Fruit fly (Drosophila melanogaster) whole organism, embryonic: ENCODE results near the gene AMPdeam.

Experiments used
- Atf3 ChIP-seq: fragments of 200-800 bp; sonication (Bioruptor generic); optimal IDR thresholded peaks from 3 replicates; lab custom pipeline; 2016; ENCODE audit warnings: missing biosample characterization, missing genetic modification characterization
- Awh ChIP-seq: fragments of 200-800 bp; sonication (Bioruptor generic); IDR thresholded peaks from 2 replicates; pipeline ENCODE4, ENCODE4 v1.3.6; 2022; ENCODE audit warnings: missing biosample characterization, missing genetic modification characterization
- BEAF-32 ChIP-seq: fragments of 200-800 bp; sonication (Bioruptor generic); optimal IDR thresholded peaks from 3 replicates; lab custom pipeline; 2017; ENCODE audit warnings: missing biosample characterization, missing genetic modification characterization, mild to moderate bottlenecking, moderate library complexity, missing genetic modification reagents
- CG10267 ChIP-seq: fragments of 200-800 bp; sonication (Bioruptor generic); optimal IDR thresholded peaks from 2 replicates; lab custom pipeline; 2018; ENCODE audit warnings: missing biosample characterization, mild to moderate bottlenecking, missing genetic modification characterization, moderate library complexity
- CG10959 ChIP-seq: fragments of 200-800 bp; sonication (Bioruptor generic); IDR thresholded peaks from 2 replicates; pipeline ENCODE4 v1.3.6; 2022; ENCODE audit warnings: missing biosample characterization, missing genetic modification characterization
- CG12299 ChIP-seq: fragments of 200-800 bp; sonication (Bioruptor generic); optimal IDR thresholded peaks from 2 replicates; lab custom pipeline; 2018; ENCODE audit warnings: missing biosample characterization, mild to moderate bottlenecking, missing genetic modification characterization
- CG13424 ChIP-seq: fragments of 200-800 bp; sonication (Bioruptor generic); optimal IDR thresholded peaks from 2 replicates; lab custom pipeline; 2019; ENCODE audit warnings: missing biosample characterization, mild to moderate bottlenecking, missing genetic modification characterization, moderate library complexity
- CG15601 ChIP-seq: fragments of 200-800 bp; sonication (Bioruptor generic); optimal IDR thresholded peaks from 3 replicates; lab custom pipeline; 2019; ENCODE audit warnings: missing biosample characterization, mild to moderate bottlenecking, missing genetic modification characterization, moderate library complexity
- CG1603 ChIP-seq: fragments of 200-800 bp; sonication (Bioruptor generic); optimal IDR thresholded peaks from 2 replicates; lab custom pipeline; 2019; ENCODE audit warnings: missing biosample characterization, mild to moderate bottlenecking, missing genetic modification characterization, moderate library complexity
- CG17359 ChIP-seq: fragments of 200-800 bp; sonication (Bioruptor generic); optimal IDR thresholded peaks from 3 replicates; lab custom pipeline; 2018; ENCODE audit warnings: missing biosample characterization, mild to moderate bottlenecking, missing genetic modification characterization, moderate library complexity
- CG18619 ChIP-seq: fragments of 200-800 bp; sonication (Bioruptor generic); optimal IDR thresholded peaks from 3 replicates; lab custom pipeline; 2017; ENCODE audit warnings: missing biosample characterization, mild to moderate bottlenecking, missing genetic modification characterization
- CG30403 ChIP-seq: fragments of 200-800 bp; sonication (Bioruptor generic); optimal IDR thresholded peaks from 3 replicates; lab custom pipeline; 2016; ENCODE audit warnings: missing biosample characterization, missing genetic modification characterization
- CG31388 ChIP-seq: fragments of 200-800 bp; sonication (Bioruptor generic); optimal IDR thresholded peaks from 2 replicates; lab custom pipeline; 2016; ENCODE audit warnings: missing biosample characterization, missing genetic modification characterization
- CG3847 ChIP-seq: fragments of 200-800 bp; sonication (Bioruptor generic); IDR thresholded peaks from 2 replicates; pipeline ENCODE4 v1.3.6; 2022; ENCODE audit warnings: missing biosample characterization, missing genetic modification characterization
- CG4424 ChIP-seq: fragments of 200-800 bp; sonication (Bioruptor generic); optimal IDR thresholded peaks from 3 replicates; lab custom pipeline; 2016; ENCODE audit warnings: missing biosample characterization, missing genetic modification characterization
- CG5180 ChIP-seq: fragments of 200-800 bp; sonication (Bioruptor generic); optimal IDR thresholded peaks from 3 replicates; lab custom pipeline; 2017; ENCODE audit warnings: missing biosample characterization, missing genetic modification characterization, mild to moderate bottlenecking, moderate library complexity, missing genetic modification reagents
- CG6272 ChIP-seq: fragments of 200-800 bp; sonication (Bioruptor generic); IDR thresholded peaks from 2 replicates; pipeline ENCODE4 v1.3.6; 2022; ENCODE audit warnings: missing biosample characterization, missing genetic modification characterization
- CG8359 ChIP-seq: fragments of 200-800 bp; sonication (Bioruptor generic); optimal IDR thresholded peaks from 2 replicates; lab custom pipeline; 2017; ENCODE audit warnings: missing biosample characterization, mild to moderate bottlenecking, missing genetic modification characterization, borderline replicate concordance
- D19B ChIP-seq: fragments of 200-800 bp; sonication (Bioruptor generic); optimal IDR thresholded peaks from 2 replicates; lab custom pipeline; 2017; ENCODE audit warnings: missing biosample characterization, mild to moderate bottlenecking, missing genetic modification characterization
- E2f2 ChIP-seq: fragments of 200-800 bp; sonication (Bioruptor generic); IDR thresholded peaks from 2 replicates; pipeline ENCODE4 v1.3.6; 2022; ENCODE audit warnings: missing biosample characterization, missing genetic modification characterization
- Ets65A ChIP-seq: fragments of 200-800 bp; sonication (Bioruptor generic); peaks from one replicate; lab custom pipeline; 2016; ENCODE audit warnings: missing biosample characterization, missing genetic modification characterization
- HLH54F ChIP-seq: fragments of 200-800 bp; sonication (Bioruptor generic); optimal IDR thresholded peaks from 3 replicates; lab custom pipeline; 2016; ENCODE audit warnings: missing biosample characterization, missing genetic modification characterization
- Hr51 ChIP-seq, 2 experiments: fragments of 200-800 bp; sonication (Bioruptor generic); optimal IDR thresholded peaks; 2 replicates in 1 of 2; 3 replicates in 1 of 2; lab custom pipeline; 2016 to 2018; ENCODE audit warnings: missing biosample characterization in 2 of 2, missing genetic modification characterization in 2 of 2, mild to moderate bottlenecking in 1 of 2, moderate library complexity in 1 of 2
- Lhr ChIP-seq: fragments of 200-800 bp; sonication (Bioruptor generic); optimal IDR thresholded peaks from 3 replicates; lab custom pipeline; 2017; ENCODE audit warnings: mild to moderate bottlenecking, missing biosample characterization, missing genetic modification reagents, missing genetic modification characterization
- Lim3 ChIP-seq: fragments of 200-800 bp; sonication (Bioruptor generic); IDR thresholded peaks from 2 replicates; pipeline ENCODE4 v1.3.6; 2022; ENCODE audit warnings: missing biosample characterization, missing genetic modification characterization
- Myb ChIP-seq: fragments of 200-800 bp; sonication (Bioruptor generic); optimal IDR thresholded peaks from 2 replicates; lab custom pipeline; 2016; ENCODE audit warnings: missing biosample characterization, missing genetic modification characterization
- Oli ChIP-seq: fragments of 200-800 bp; sonication (Bioruptor generic); optimal IDR thresholded peaks from 2 replicates; lab custom pipeline; 2018; ENCODE audit warnings: missing biosample characterization, mild to moderate bottlenecking, missing genetic modification characterization, moderate library complexity
- chinmo ChIP-seq: fragments of 200-800 bp; sonication (Bioruptor generic); IDR thresholded peaks from 4 replicates; pipeline ENCODE4 v1.3.6; 2022; ENCODE audit warnings: missing biosample characterization, missing genetic modification characterization; ENCODE audit not compliant: partially characterized antibody
- dan ChIP-seq: fragments of 200-800 bp; sonication (Bioruptor generic); IDR thresholded peaks from 2 replicates; pipeline ENCODE4 v1.3.6; 2022; ENCODE audit warnings: missing biosample characterization, missing genetic modification characterization
- eyg ChIP-seq: fragments of 200-800 bp; sonication (Bioruptor generic); optimal IDR thresholded peaks from 3 replicates; lab custom pipeline; 2016; ENCODE audit warnings: missing biosample characterization, missing genetic modification characterization
- fd64A ChIP-seq: fragments of 200-800 bp; sonication (Bioruptor generic); optimal IDR thresholded peaks from 3 replicates; lab custom pipeline; 2018; ENCODE audit warnings: missing biosample characterization, mild to moderate bottlenecking, missing genetic modification characterization
- gro ChIP-seq: fragments of 200-800 bp; sonication (Bioruptor generic); optimal IDR thresholded peaks from 2 replicates; lab custom pipeline; 2016; ENCODE audit warnings: missing biosample characterization, missing genetic modification characterization
- inv ChIP-seq: fragments of 200-800 bp; sonication (Bioruptor generic); IDR thresholded peaks from 2 replicates; pipeline ENCODE4 v1.3.6; 2022; ENCODE audit warnings: missing biosample characterization, missing genetic modification characterization; ENCODE audit not compliant: partially characterized antibody
- kni ChIP-seq: fragments of 200-800 bp; sonication (Bioruptor generic); optimal IDR thresholded peaks from 3 replicates; lab custom pipeline; 2017; ENCODE audit warnings: mild to moderate bottlenecking, missing biosample characterization, missing genetic modification reagents, missing genetic modification characterization
- lilli ChIP-seq: fragments of 200-800 bp; sonication (Bioruptor generic); optimal IDR thresholded peaks from 3 replicates; lab custom pipeline; 2016; ENCODE audit warnings: missing biosample characterization, missing genetic modification characterization
- lov ChIP-seq, 2 experiments: fragments of 200-800 bp in 1 of 2; fragments of >200 bp in 1 of 2; sonication (Bioruptor generic) in 1 of 2; IDR thresholded peaks in 1 of 2; optimal IDR thresholded peaks in 1 of 2; 2 replicates in 1 of 2; 3 replicates in 1 of 2; pipeline versions ENCODE4 v1.3.6 to Lab custom; 2017 to 2022; ENCODE audit warnings: missing biosample characterization in 1 of 2, missing genetic modification characterization in 1 of 2
- org-1 ChIP-seq: fragments of 200-800 bp; sonication (Bioruptor generic); optimal IDR thresholded peaks from 2 replicates; lab custom pipeline; 2017; ENCODE audit warnings: missing biosample characterization, missing genetic modification characterization
- pan ChIP-seq, 4 experiments: fragments of >200 bp in 3 of 4; fragments of 200-800 bp in 1 of 4; sonication (Bioruptor generic) in 1 of 4; optimal IDR thresholded peaks in 3 of 4; IDR thresholded peaks in 1 of 4; 2 replicates each; pipeline versions ENCODE4 v1.3.6 to Lab custom; 2017 to 2022; ENCODE audit warnings: missing biosample characterization in 2 of 4, missing genetic modification characterization in 2 of 4, mixed read lengths in 1 of 4
- pb ChIP-seq: fragments of 200-800 bp; sonication (Bioruptor generic); optimal IDR thresholded peaks from 3 replicates; lab custom pipeline; 2016; ENCODE audit warnings: missing biosample characterization, missing genetic modification characterization
- peb ChIP-seq: fragments of 200-800 bp; sonication (Bioruptor generic); IDR thresholded peaks from 2 replicates; pipeline ENCODE4 v1.3.6; 2022; ENCODE audit warnings: missing biosample characterization, missing genetic modification characterization
- pfk ChIP-seq: fragments of 200-800 bp; sonication (Bioruptor generic); optimal IDR thresholded peaks from 2 replicates; lab custom pipeline; 2018; ENCODE audit warnings: missing biosample characterization, mild to moderate bottlenecking, missing genetic modification characterization, moderate library complexity
- pho ChIP-seq: fragments of 200-800 bp; sonication (Bioruptor generic); optimal IDR thresholded peaks from 2 replicates; lab custom pipeline; 2016; ENCODE audit warnings: missing biosample characterization, missing genetic modification characterization
- phol ChIP-seq: fragments of 200-800 bp; sonication (Bioruptor generic); optimal IDR thresholded peaks from 3 replicates; lab custom pipeline; 2018; ENCODE audit warnings: missing biosample characterization, mild to moderate bottlenecking, missing genetic modification characterization, moderate library complexity
- pros ChIP-seq: fragments of 200-800 bp; sonication (Bioruptor generic); optimal IDR thresholded peaks from 3 replicates; lab custom pipeline; 2019; ENCODE audit warnings: missing biosample characterization, mild to moderate bottlenecking, missing genetic modification characterization, moderate library complexity
- pzg ChIP-seq: fragments of 200-800 bp; sonication (Bioruptor generic); optimal IDR thresholded peaks from 3 replicates; lab custom pipeline; 2018; ENCODE audit warnings: missing biosample characterization, mild to moderate bottlenecking, missing genetic modification characterization, moderate library complexity
- rib ChIP-seq: fragments of 200-800 bp; sonication (Bioruptor generic); IDR thresholded peaks from 2 replicates; pipeline ENCODE4 v1.3.6; 2022; ENCODE audit warnings: missing biosample characterization, missing genetic modification characterization
- salm ChIP-seq: fragments of 200-800 bp; sonication (Bioruptor generic); optimal IDR thresholded peaks from 2 replicates; lab custom pipeline; 2018; ENCODE audit warnings: missing biosample characterization, mild to moderate bottlenecking, missing genetic modification characterization
- trh ChIP-seq: fragments of 200-800 bp; sonication (Bioruptor generic); optimal IDR thresholded peaks from 2 replicates; lab custom pipeline; 2016; ENCODE audit warnings: missing biosample characterization, missing genetic modification characterization
- ttk ChIP-seq: fragments of 200-800 bp; sonication (Bioruptor generic); IDR thresholded peaks from 2 replicates; pipeline ENCODE4 v2.1.2; 2022; ENCODE audit warnings: missing biosample characterization, missing genetic modification characterization
- zfh2 ChIP-seq: fragments of 200-800 bp; sonication (Bioruptor generic); optimal IDR thresholded peaks from 2 replicates; lab custom pipeline; 2016; ENCODE audit warnings: missing biosample characterization, missing genetic modification characterization

AMPdeam gene

dm6 chrX:13845728-13846127 lies at the start of gene AMPdeam (continued):
- TF ChIP-seq zfh2 (GFP tag; lab: Kevin White, UChicago) = peak; percentile 35
- peak; percentile 3 for TF ChIP-seq CG4424
- peak; percentile 61 for TF ChIP-seq CG3847 (GFP tag; lab: Robert Waterston, UW)
- TF ChIP-seq peb (GFP tag; lab: Robert Waterston, UW) = no peak
- TF ChIP-seq salm = no peak
- TF ChIP-seq pfk = no peak
- TF ChIP-seq CG15601 = no peak
- TF ChIP-seq pb (GFP tag; lab: Kevin White, UChicago) = no peak
- TF ChIP-seq CG10267 = peak; percentile 85
- no peak for TF ChIP-seq Lim3 (GFP tag; lab: Robert Waterston, UW)
- TF ChIP-seq Awh (GFP tag; lab: Robert Waterston, UW) = no peak
- no peak; the same call in 1 of the 2 replicates for TF ChIP-seq rib
- TF ChIP-seq gro = peak; percentile 22
- no peak for TF ChIP-seq D19B (GFP tag; lab: Kevin White, UChicago)
- peak; percentile 13 for TF ChIP-seq CG12299 (tag; lab: Kevin White, UChicago)
- no peak for TF ChIP-seq Hr51 (GFP tag; optimal IDR thresholded peaks at IDR 0.05; lab: Kevin White, UChicago)
- no peak for TF ChIP-seq kni (GFP tag; lab: Kevin White, UChicago)
- no peak for TF ChIP-seq CG8359 (GFP tag; lab: Kevin White, UChicago)
- peak; percentile 29 for TF ChIP-seq BEAF-32
- no peak for TF ChIP-seq dan (GFP tag; lab: Robert Waterston, UW)
- no peak for TF ChIP-seq pan (optimal IDR thresholded peaks at IDR 0.05; lab: Kevin White, UChicago)
- no peak for TF ChIP-seq pan (GFP tag; optimal IDR thresholded peaks at IDR 0.05 in 1 of 2, IDR thresholded peaks at IDR 0.05 in 1 of 2)
- no peak for TF ChIP-seq CG5180
- TF ChIP-seq lov (optimal IDR thresholded peaks at IDR 0.05; lab: Kevin White, UChicago) = no peak
- no peak for TF ChIP-seq lov (GFP tag; IDR thresholded peaks at IDR 0.05; lab: Robert Waterston, UW)
- no peak for TF ChIP-seq pros (GFP tag; lab: Kevin White, UChicago)
- TF ChIP-seq pho = peak; percentile 9
- no peak for TF ChIP-seq fd64A (GFP tag; lab: Kevin White, UChicago)
- TF ChIP-seq CG10959 = no peak
- no peak for TF ChIP-seq HLH54F
- TF ChIP-seq CG18619 = no peak
- no peak for TF ChIP-seq ttk (GFP tag; lab: Robert Waterston, UW)
- TF ChIP-seq eyg (GFP tag; lab: Kevin White, UChicago) = no peak
- TF ChIP-seq CG17359 (tag; lab: Kevin White, UChicago) = no peak
- peak; percentile 84 for TF ChIP-seq Lhr (GFP tag; lab: Kevin White, UChicago)
- no peak for TF ChIP-seq org-1 (GFP tag; lab: Kevin White, UChicago)
- no peak for TF ChIP-seq Atf3 (GFP tag; lab: Kevin White, UChicago)
- peak; percentile 75 for TF ChIP-seq CG1603 (tag; lab: Kevin White, UChicago)
- TF ChIP-seq lilli = peak; percentile 36
- no peak for TF ChIP-seq phol (tag; lab: Kevin White, UChicago)
- peak; percentile 0 for TF ChIP-seq CG30403 (GFP tag; lab: Kevin White, UChicago)
- peak; percentile 96 for TF ChIP-seq E2f2
- peak; percentile 90 for TF ChIP-seq pzg (GFP tag; lab: Kevin White, UChicago)
- no peak for TF ChIP-seq chinmo
- TF ChIP-seq Oli (tag; lab: Kevin White, UChicago) = no peak
- TF ChIP-seq trh = no peak
- peak; percentile 39 for TF ChIP-seq Myb
- no peak for TF ChIP-seq inv
- TF ChIP-seq CG13424 (tag; lab: Kevin White, UChicago) = no peak
- no peak for TF ChIP-seq CG31388
- no peak for TF ChIP-seq CG6272 (GFP tag; lab: Robert Waterston, UW)
- peak; percentile 66 for TF ChIP-seq Ets65A (GFP tag; lab: Kevin White, UChicago)
